Fruit fly (Drosophila melanogaster) whole organism: Measurements from ENCODE around the gene CG32507.

Source experiments
- Dll ChIP-seq: fragments of >200 bp; optimal IDR thresholded peaks from 2 replicates; lab custom pipeline; 2017
- pan ChIP-seq: fragments of >200 bp; optimal IDR thresholded peaks from 2 replicates; lab custom pipeline; 2017
- psq ChIP-seq: fragments of >200 bp; optimal IDR thresholded peaks from 2 replicates; lab custom pipeline; 2017

DNA sequence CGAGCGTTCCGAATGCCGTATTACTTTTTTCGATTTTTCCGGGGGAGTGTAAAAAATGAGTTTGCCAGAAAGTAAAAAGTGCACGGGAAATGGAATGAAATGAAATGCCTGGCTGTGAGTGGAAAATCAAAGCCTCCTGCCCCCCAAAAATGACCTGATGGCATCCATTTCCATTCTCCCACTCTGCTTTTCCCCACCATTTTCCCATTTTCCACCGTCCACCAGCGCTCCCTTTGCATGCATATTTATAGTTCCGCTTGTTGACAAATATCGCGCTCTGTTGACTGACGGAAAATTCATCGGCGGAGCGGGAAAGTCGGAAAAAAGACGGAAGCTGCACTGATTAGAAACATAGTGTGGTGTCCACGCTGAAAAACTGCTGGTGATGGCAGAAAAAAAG is 35.2 kb downstream of the CG32507 start, which contains the start of gene CG15452:
- TF ChIP-seq psq (lab: Kevin White, UChicago): no peak
- no peak for TF ChIP-seq Dll (lab: Kevin White, UChicago)
- TF ChIP-seq pan (lab: Kevin White, UChicago): no peak
